Fruit fly (Drosophila melanogaster): ENCODE data around the gene CG15202.
A peak's percentile ranks its signal among the peaks of the same experiment; 100 is the strongest.

CG15202 gene

dm6 chrX:11148272-11148835 is 6.0 kb downstream of the CG15202 start, which contains the start of gene Ran:
Gene Ran (minus strand): TSS chrX:11148716.
- no peak for TF ChIP-seq Sp1 (GFP tag; optimal IDR thresholded peaks at IDR 0.05)
- no peak for TF ChIP-seq sv (GFP tag; optimal IDR thresholded peaks at IDR 0.05)
- no peak for TF ChIP-seq rgr (GFP tag; optimal IDR thresholded peaks at IDR 0.05)
- no peak for TF ChIP-seq br (GFP tag; optimal IDR thresholded peaks at IDR 0.05)
- TF ChIP-seq Dif (GFP tag; optimal IDR thresholded peaks at IDR 0.05; ENCODE audit: partially characterized antibody), result no peak
- TF ChIP-seq usp (GFP tag; optimal IDR thresholded peaks at IDR 0.05), result no peak
- TF ChIP-seq N (GFP tag; optimal IDR thresholded peaks at IDR 0.05), result peak; percentile 69
- no peak for TF ChIP-seq Abd-B (GFP tag; optimal IDR thresholded peaks at IDR 0.05)
- no peak for TF ChIP-seq GATAd (GFP tag; optimal IDR thresholded peaks at IDR 0.05)
- no peak for TF ChIP-seq Hr83 (GFP tag; optimal IDR thresholded peaks at IDR 0.05; ENCODE audit: poor library complexity, severe bottlenecking)
- no peak for TF ChIP-seq CG9705 (GFP tag; optimal IDR thresholded peaks at IDR 0.05)
- peak; percentile 17 for TF ChIP-seq HLH106 (tag; optimal IDR thresholded peaks at IDR 0.05)
- no peak for TF ChIP-seq Hr78 (GFP tag; optimal IDR thresholded peaks at IDR 0.05)
- TF ChIP-seq Vsx2 (GFP tag; optimal IDR thresholded peaks at IDR 0.05; ENCODE audit: partially characterized antibody), result no peak
- no peak for TF ChIP-seq dl (GFP tag; optimal IDR thresholded peaks at IDR 0.05; ENCODE audit: insufficient read depth in 1 of 2, partially characterized antibody in 2 of 2)
- TF ChIP-seq fru (GFP tag; optimal IDR thresholded peaks at IDR 0.05), result no peak

- TF ChIP-seq dl (GFP tag; optimal IDR thresholded peaks at IDR 0.05; ENCODE audit: insufficient read depth in 1 of 2, partially characterized antibody in 2 of 2) (no peak), Sp1 (GFP tag; optimal IDR thresholded peaks at IDR 0.05) (peak; percentile 5), Dif (GFP tag; optimal IDR thresholded peaks at IDR 0.05; ENCODE audit: partially characterized antibody) (no peak), Jra (GFP tag; optimal IDR thresholded peaks at IDR 0.05) (no peak), tai (GFP tag; optimal IDR thresholded peaks at IDR 0.05) (no peak), Vsx2 (GFP tag; optimal IDR thresholded peaks at IDR 0.05; ENCODE audit: partially characterized antibody) (no peak), fru (GFP tag; optimal IDR thresholded peaks at IDR 0.05) (peak; percentile 10), Hr83 (GFP tag; optimal IDR thresholded peaks at IDR 0.05; ENCODE audit: poor library complexity, severe bottlenecking) (peak; percentile 8), Abd-B (GFP tag; optimal IDR thresholded peaks at IDR 0.05) (no peak), h (GFP tag; optimal IDR thresholded peaks at IDR 0.05) (peak; percentile 40), woc (GFP tag; optimal IDR thresholded peaks at IDR 0.05) (peak; percentile 45), foxo (GFP tag; optimal IDR thresholded peaks at IDR 0.05) (peak in 1 of 2 experiments; percentile 7), rgr (GFP tag; optimal IDR thresholded peaks at IDR 0.05) (peak; percentile 26), sage (GFP tag; optimal IDR thresholded peaks at IDR 0.05) (peak; percentile 4), br (GFP tag; optimal IDR thresholded peaks at IDR 0.05) (peak; percentile 18), dmrt93B (GFP tag; optimal IDR thresholded peaks at IDR 0.05) (no peak), pan (optimal IDR thresholded peaks at IDR 0.05) (no peak), CG9705 (GFP tag; optimal IDR thresholded peaks at IDR 0.05) (no peak), Hnf4 (GFP tag; optimal IDR thresholded peaks at IDR 0.05) (peak; percentile 18), ey (GFP tag; optimal IDR thresholded peaks at IDR 0.05) (peak; percentile 33)
These were observed 6.9 kb downstream of the CG15202 start, which contains the start of gene Lint-1 for dm6 chrX:11149201-11149600. Gene Lint-1 (plus strand): TSS chrX:11149323.

- TF ChIP-seq Vsx2 (GFP tag; optimal IDR thresholded peaks at IDR 0.05; ENCODE audit: partially characterized antibody) (no peak), dl (GFP tag; optimal IDR thresholded peaks at IDR 0.05; ENCODE audit: insufficient read depth in 1 of 2, partially characterized antibody in 2 of 2) (no peak), ey (GFP tag; optimal IDR thresholded peaks at IDR 0.05) (no peak), HLH106 (tag; optimal IDR thresholded peaks at IDR 0.05) (no peak), sv (GFP tag; optimal IDR thresholded peaks at IDR 0.05) (no peak), sage (GFP tag; optimal IDR thresholded peaks at IDR 0.05) (peak; percentile 23)
These were observed 11.1 kb downstream of the CG15202 start for dm6 chrX:11153413-11153812.

dm6 chrX:11153826-11154510 is 11.6 kb downstream of the CG15202 start, which contains the start of the genes rtv and Dlic:
Gene rtv (minus strand): TSS chrX:11153990.
Gene Dlic (plus strand): TSS chrX:11154421.
- TF ChIP-seq usp (GFP tag; optimal IDR thresholded peaks at IDR 0.05) (no peak), Myc (optimal IDR thresholded peaks at IDR 0.05) (peak; percentile 65), Dfd (GFP tag; optimal IDR thresholded peaks at IDR 0.05) (no peak), N (GFP tag; optimal IDR thresholded peaks at IDR 0.05) (no peak), dmrt93B (GFP tag; optimal IDR thresholded peaks at IDR 0.05) (no peak), Sp1 (GFP tag; optimal IDR thresholded peaks at IDR 0.05) (no peak), CrebA (GFP tag; optimal IDR thresholded peaks at IDR 0.05; ENCODE audit: borderline replicate concordance) (no peak), lola (GFP tag; optimal IDR thresholded peaks at IDR 0.05) (no peak), pan (optimal IDR thresholded peaks at IDR 0.05) (no peak), Mio (GFP tag; optimal IDR thresholded peaks at IDR 0.05) (no peak), psq (GFP tag; optimal IDR thresholded peaks at IDR 0.05) (peak; percentile 99), fru (GFP tag; optimal IDR thresholded peaks at IDR 0.05) (peak; percentile 45), foxo (GFP tag; optimal IDR thresholded peaks at IDR 0.05) (peak in 1 of 2 experiments; percentile 51), Rel (GFP tag; optimal IDR thresholded peaks at IDR 0.05) (no peak), Rel (tag; optimal IDR thresholded peaks at IDR 0.05) (peak; percentile 43), ey (GFP tag; optimal IDR thresholded peaks at IDR 0.05) (no peak), Vsx2 (GFP tag; optimal IDR thresholded peaks at IDR 0.05; ENCODE audit: partially characterized antibody) (no peak), tai (GFP tag; optimal IDR thresholded peaks at IDR 0.05) (no peak), rgr (GFP tag; optimal IDR thresholded peaks at IDR 0.05) (peak; percentile 8), CG32264 (GFP tag; optimal IDR thresholded peaks at IDR 0.05) (no peak), HLH106 (tag; optimal IDR thresholded peaks at IDR 0.05) (peak; percentile 29), h (GFP tag; optimal IDR thresholded peaks at IDR 0.05) (no peak), woc (GFP tag; optimal IDR thresholded peaks at IDR 0.05) (no peak)

All from whole organism, wandering third instar larva.